Worm (Caenorhabditis elegans): ENCODE data around the gene nhr-25.

- TF ChIP-seq mdt-29 (GFP tag; IDR thresholded peaks at IDR 0.05) (no peak), lin-29 (GFP tag; IDR thresholded peaks at IDR 0.05) (no peak)
Observed at ce11 chrX:13003092-13003491, 5.2 kb upstream of the nhr-25 start.
